Fruit fly (Drosophila melanogaster): ENCODE data around the gene CG12301.

DNA sequence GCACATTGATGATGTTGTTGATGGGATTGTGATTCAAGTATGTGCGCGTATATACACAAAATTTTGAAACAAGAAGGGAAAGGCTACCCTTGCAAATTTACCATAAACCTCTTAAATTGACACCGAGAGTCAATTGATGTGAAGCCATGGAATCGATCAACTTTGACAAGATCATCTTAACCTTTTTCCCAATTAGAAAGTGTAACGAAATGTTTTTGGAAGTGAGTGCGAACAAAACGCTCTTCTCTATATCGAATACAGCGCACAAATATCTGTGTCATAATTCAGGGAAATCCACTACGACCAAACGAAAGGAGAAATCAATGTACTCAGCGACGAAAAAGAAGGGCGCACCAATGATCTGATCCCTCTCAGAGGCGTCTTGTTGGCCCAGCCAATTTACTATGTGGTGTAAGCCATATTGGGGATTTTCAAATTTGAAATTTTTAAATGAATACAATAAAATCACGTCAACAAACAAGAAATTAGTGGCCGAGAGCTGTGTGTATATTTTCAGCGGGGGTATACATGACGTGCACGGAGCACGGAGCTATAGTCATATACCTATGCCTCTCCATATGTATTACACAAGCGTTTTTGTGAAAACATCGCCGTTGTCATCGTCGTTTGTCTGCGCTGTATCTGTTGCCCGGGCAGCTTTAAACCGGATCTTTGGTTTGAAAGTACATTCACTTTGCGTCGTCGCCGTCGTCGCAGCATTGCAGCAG, 47.0 kb upstream of the CG12301 start:
- TF ChIP-seq CG12605 (GFP tag; IDR thresholded peaks at IDR 0.05) (peak; percentile 15; the same call in 1 of the 2 replicates), EcR (GFP tag; optimal IDR thresholded peaks at IDR 0.05) (peak; percentile 52), CG13204 (GFP tag; optimal IDR thresholded peaks at IDR 0.05) (peak; percentile 33), CG4496 (GFP tag; IDR thresholded peaks at IDR 0.05) (peak; percentile 60; the same call in 1 of the 3 replicates), Snoo (tag; optimal IDR thresholded peaks at IDR 0.05) (peak; percentile 62), fd96Ca (GFP tag; IDR thresholded peaks at IDR 0.05) (peak; percentile 79; the same call in 2 of the 3 replicates), CG8159 (tag; optimal IDR thresholded peaks at IDR 0.05) (peak; percentile 69), Pif1B (GFP tag; optimal IDR thresholded peaks at IDR 0.05) (peak; percentile 83), CG8301 (tag; optimal IDR thresholded peaks at IDR 0.05) (peak; percentile 70), CG15710 (tag; optimal IDR thresholded peaks at IDR 0.05) (peak; percentile 67), gl (tag; optimal IDR thresholded peaks at IDR 0.05) (peak; percentile 56), CG32121 (GFP tag; IDR thresholded peaks at IDR 0.05) (peak; percentile 23; the same call in 1 of the 2 replicates), CG9948 (tag; optimal IDR thresholded peaks at IDR 0.05) (peak; percentile 79)

Measured in whole organism, pupa.